Worm (Caenorhabditis elegans) whole organism, late embryonic: ENCODE measurements around the gene F19F10.11.
A peak's percentile ranks its signal among the peaks of the same experiment; 100 is the strongest.

Experiments used
- F13H6.1 ChIP-seq: sonication (generic microtip); optimal IDR thresholded peaks from 2 replicates; lab custom pipeline; 2016; ENCODE audit warnings: missing genetic modification characterization, missing compliant biosample characterization
- K02D7.2 ChIP-seq: sonication (generic microtip); optimal IDR thresholded peaks from 2 replicates; lab custom pipeline; 2017; ENCODE audit warnings: mild to moderate bottlenecking, missing genetic modification characterization, missing compliant biosample characterization
- K09A11.1 ChIP-seq: sonication (generic microtip); optimal IDR thresholded peaks from 2 replicates; lab custom pipeline; 2017; ENCODE audit warnings: antibody characterized with exemption, mild to moderate bottlenecking, missing genetic modification characterization, missing compliant biosample characterization; ENCODE audit not compliant: insufficient read depth
- ahr-1 ChIP-seq: sonication (generic microtip); optimal IDR thresholded peaks from 2 replicates; lab custom pipeline; 2016; ENCODE audit warnings: missing genetic modification characterization, missing compliant biosample characterization
- ceh-14 ChIP-seq: sonication (generic microtip); optimal IDR thresholded peaks from 2 replicates; lab custom pipeline; 2016; ENCODE audit warnings: missing genotype, missing genetic modification characterization, missing compliant biosample characterization
- ceh-24 ChIP-seq: sonication (generic microtip); optimal IDR thresholded peaks from 2 replicates; lab custom pipeline; 2016; ENCODE audit warnings: mild to moderate bottlenecking, missing genetic modification characterization, missing compliant biosample characterization
- ceh-30 ChIP-seq: fragments of 150-350 bp; optimal IDR thresholded peaks from 2 replicates; lab custom pipeline; 2014; ENCODE audit warnings: missing biosample characterization, missing genetic modification characterization
- ceh-45 ChIP-seq: fragments of 200-800 bp; sonication (Bioruptor generic); IDR thresholded peaks from 2 replicates; pipeline ENCODE4 v1.3.6; 2022; ENCODE audit warnings: missing genetic modification reagents, missing genetic modification characterization, missing compliant biosample characterization
- ceh-48 ChIP-seq: sonication (generic microtip); optimal IDR thresholded peaks from 2 replicates; lab custom pipeline; 2016; ENCODE audit warnings: missing genetic modification characterization, inconsistent platforms, missing compliant biosample characterization
- ceh-6 ChIP-seq: fragments of 200-800 bp; sonication (Bioruptor generic); optimal IDR thresholded peaks from 2 replicates; lab custom pipeline; 2018; ENCODE audit warnings: mild to moderate bottlenecking, missing genetic modification characterization, missing compliant biosample characterization
- ceh-9 ChIP-seq: sonication (generic microtip); optimal IDR thresholded peaks from 2 replicates; lab custom pipeline; 2016; ENCODE audit warnings: mild to moderate bottlenecking, missing genetic modification characterization, inconsistent platforms, missing compliant biosample characterization
- che-1 ChIP-seq: sonication (generic microtip); optimal IDR thresholded peaks from 2 replicates; lab custom pipeline; 2016; ENCODE audit warnings: mild to moderate bottlenecking, missing genetic modification characterization, missing compliant biosample characterization
- dve-1 ChIP-seq: sonication (generic microtip); optimal IDR thresholded peaks from 2 replicates; lab custom pipeline; 2017; ENCODE audit warnings: antibody characterized with exemption, mild to moderate bottlenecking, missing genetic modification characterization, missing compliant biosample characterization
- elt-2 ChIP-seq: sonication (generic microtip); optimal IDR thresholded peaks from 2 replicates; lab custom pipeline; 2016; ENCODE audit warnings: missing genetic modification reagents, missing genetic modification characterization, missing compliant biosample characterization
- eyg-1 ChIP-seq: sonication (generic microtip); optimal IDR thresholded peaks from 2 replicates; lab custom pipeline; 2016; ENCODE audit warnings: missing genotype, missing genetic modification characterization, missing compliant biosample characterization
- fkh-10 ChIP-seq: fragments of 150-350 bp; optimal IDR thresholded peaks from 2 replicates; lab custom pipeline; 2014; ENCODE audit warnings: missing biosample characterization, missing genetic modification reagents, missing genetic modification characterization
- hlh-30 ChIP-seq: sonication (generic microtip); optimal IDR thresholded peaks from 2 replicates; lab custom pipeline; 2017; ENCODE audit warnings: antibody characterized with exemption, missing genetic modification characterization, missing compliant biosample characterization; ENCODE audit not compliant: insufficient read depth
- hlh-6 ChIP-seq: sonication (generic microtip); optimal IDR thresholded peaks from 2 replicates; lab custom pipeline; 2016; ENCODE audit warnings: missing genotype, missing genetic modification characterization, missing compliant biosample characterization
- hlh-8 ChIP-seq: sonication (generic microtip); optimal IDR thresholded peaks from 2 replicates; lab custom pipeline; 2016; ENCODE audit warnings: missing genotype, missing genetic modification characterization, missing compliant biosample characterization
- lim-6 ChIP-seq: sonication (generic microtip); optimal IDR thresholded peaks from 2 replicates; lab custom pipeline; 2016; ENCODE audit warnings: missing genetic modification characterization, missing compliant biosample characterization
- madf-2 ChIP-seq: sonication (generic microtip); optimal IDR thresholded peaks from 2 replicates; lab custom pipeline; 2017; ENCODE audit warnings: missing genetic modification characterization, missing compliant biosample characterization
- nfya-1 ChIP-seq: sonication (generic microtip); optimal IDR thresholded peaks from 2 replicates; lab custom pipeline; 2017; ENCODE audit warnings: missing genetic modification characterization, mild to moderate bottlenecking, missing compliant biosample characterization, antibody characterized with exemption, moderate library complexity
- nhr-232 ChIP-seq: sonication (generic microtip); optimal IDR thresholded peaks from 2 replicates; lab custom pipeline; 2016; ENCODE audit warnings: missing genetic modification characterization, missing compliant biosample characterization
- odd-2 ChIP-seq: sonication (generic microtip); optimal IDR thresholded peaks from 2 replicates; lab custom pipeline; 2017; ENCODE audit warnings: antibody characterized with exemption, mild to moderate bottlenecking, missing genetic modification characterization, missing compliant biosample characterization
- pat-9 ChIP-seq: fragments of 200-800 bp; sonication (Bioruptor generic); optimal IDR thresholded peaks from 2 replicates; lab custom pipeline; 2018; ENCODE audit warnings: mild to moderate bottlenecking, missing genetic modification characterization, moderate library complexity, missing compliant biosample characterization
- pax-1 ChIP-seq: fragments of 150-350 bp; optimal IDR thresholded peaks from 2 replicates; lab custom pipeline; 2014; ENCODE audit warnings: missing biosample characterization, missing genetic modification characterization
- pha-4 ChIP-seq: fragments of 150-350 bp; optimal IDR thresholded peaks from 2 replicates; lab custom pipeline; 2018; ENCODE audit warnings: missing biosample characterization, missing genetic modification reagents, missing genetic modification characterization
- rnt-1 ChIP-seq: sonication (generic microtip); optimal IDR thresholded peaks from 2 replicates; lab custom pipeline; 2016; ENCODE audit warnings: missing genetic modification characterization, missing compliant biosample characterization
- sox-2 ChIP-seq: fragments of 200-800 bp; sonication (Bioruptor generic); IDR thresholded peaks from 2 replicates; pipeline ENCODE4 v1.3.6; 2022; ENCODE audit warnings: missing genetic modification reagents, missing genetic modification characterization, missing compliant biosample characterization
- sox-4 ChIP-seq: sonication (generic microtip); optimal IDR thresholded peaks from 2 replicates; lab custom pipeline; 2017; ENCODE audit warnings: mild to moderate bottlenecking, missing genetic modification characterization, inconsistent platforms, missing compliant biosample characterization
- ttx-3 ChIP-seq: sonication (generic microtip); optimal IDR thresholded peaks from 2 replicates; lab custom pipeline; 2016; ENCODE audit warnings: missing genetic modification reagents, missing genetic modification characterization, missing compliant biosample characterization
- unc-3 ChIP-seq, 2 experiments: fragments of 200-800 bp in 1 of 2; sonication (Bioruptor generic) in 1 of 2; sonication (generic microtip) in 1 of 2; conservative IDR thresholded peaks in 1 of 2; optimal IDR thresholded peaks in 1 of 2; 2 replicates each; pipeline versions ENCODE4 v1.3.6 to Lab custom; 2016 to 2022; ENCODE audit warnings: missing compliant biosample characterization in 2 of 2, missing genetic modification characterization in 2 of 2, missing genetic modification reagents in 1 of 2
- ztf-16 ChIP-seq: sonication (generic microtip); optimal IDR thresholded peaks from 2 replicates; lab custom pipeline; 2017; ENCODE audit warnings: missing genetic modification characterization, missing compliant biosample characterization

Gene F19F10.11

DNA sequence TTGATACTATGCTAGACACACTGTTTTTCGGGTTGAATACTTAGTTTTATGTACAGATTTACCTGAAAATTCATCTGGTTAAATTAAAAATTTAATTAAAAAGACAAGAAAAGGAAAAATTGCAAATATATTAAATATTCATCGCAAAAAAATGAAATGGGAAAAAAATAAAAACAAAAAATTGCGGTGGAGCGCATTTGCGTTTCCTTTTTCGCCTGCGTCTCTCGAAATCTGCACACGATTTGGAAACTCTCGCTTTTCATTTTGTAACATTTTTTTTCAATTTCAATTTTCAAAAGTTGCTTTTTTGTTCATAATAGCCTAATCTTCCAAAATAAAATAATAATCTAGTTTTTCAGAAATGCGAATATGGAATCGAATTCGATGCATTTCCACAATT is at the start of gene F19F10.11, which contains the start of gene C50E3.5:
TSS of gene F19F10.11 (minus strand) at position 68 of the 400 bp plus-strand sequence.
TSS of gene C50E3.5 (plus strand) at position 360 of the 400 bp plus-strand sequence.
- TF ChIP-seq ceh-14 (tag; lab: Kevin White, UChicago) (peak; percentile 6), ceh-48 (tag; lab: Kevin White, UChicago) (no peak)
- TF ChIP-seq, all 69 proteins: peak for 1

DNA sequence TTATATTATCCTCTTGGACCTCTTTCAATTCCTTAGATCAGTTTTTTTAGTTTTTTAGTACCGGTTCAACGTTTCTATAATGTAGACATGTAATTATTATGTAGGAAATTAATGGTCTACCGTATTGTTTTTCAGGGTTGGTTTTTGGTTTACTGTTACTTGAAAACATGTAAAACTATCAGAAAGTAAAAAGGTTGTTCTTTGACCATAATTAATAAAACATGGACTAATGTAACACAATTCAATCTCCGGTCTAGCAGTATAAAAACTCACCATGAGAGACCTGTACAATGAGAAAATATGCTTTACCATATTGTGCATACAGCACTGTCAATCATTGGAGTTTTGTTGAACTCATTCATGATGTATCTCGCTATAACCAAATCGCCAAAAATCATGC is 48.0 kb upstream of the F19F10.11 start, which contains the start of gene srd-29:
TSS of gene srd-29 (plus strand) at position 301 of the 400 bp plus-strand sequence.
- no peak for TF ChIP-seq sox-2 (GFP tag; lab: Robert Waterston, UW)
- no peak for TF ChIP-seq F13H6.1 (tag; lab: Kevin White, UChicago)
- TF ChIP-seq sox-4 (tag; lab: Kevin White, UChicago) = no peak
- no peak for TF ChIP-seq pat-9 (tag; lab: Kevin White, UChicago)
- no peak for TF ChIP-seq ceh-6 (GFP tag; lab: Kevin White, UChicago)
- TF ChIP-seq pax-1 (tag; lab: Kevin White, UChicago) = no peak
- no peak for TF ChIP-seq ceh-9 (tag; lab: Kevin White, UChicago)
- TF ChIP-seq K09A11.1 (tag; lab: Kevin White, UChicago) = no peak
- TF ChIP-seq odd-2 (tag; lab: Kevin White, UChicago) = no peak
- TF ChIP-seq hlh-6 (tag; lab: Kevin White, UChicago) = no peak
- no peak for TF ChIP-seq hlh-30 (tag; lab: Kevin White, UChicago)
- TF ChIP-seq lim-6 (tag; lab: Kevin White, UChicago) = no peak
- no peak for TF ChIP-seq elt-2 (tag; lab: Kevin White, UChicago)
- no peak for TF ChIP-seq madf-2 (tag; lab: Kevin White, UChicago)
- TF ChIP-seq nhr-232 = no peak
- no peak for TF ChIP-seq K02D7.2 (tag; lab: Kevin White, UChicago)
- TF ChIP-seq ceh-48 (tag; lab: Kevin White, UChicago) = no peak
- TF ChIP-seq unc-3 (GFP tag; conservative IDR thresholded peaks at IDR 0.05; lab: Robert Waterston, UW) = no peak
- no peak for TF ChIP-seq unc-3 (tag; optimal IDR thresholded peaks at IDR 0.05; lab: Kevin White, UChicago)
- no peak for TF ChIP-seq ceh-24
- TF ChIP-seq fkh-10 (GFP tag; lab: Kevin White, UChicago) = no peak

DNA sequence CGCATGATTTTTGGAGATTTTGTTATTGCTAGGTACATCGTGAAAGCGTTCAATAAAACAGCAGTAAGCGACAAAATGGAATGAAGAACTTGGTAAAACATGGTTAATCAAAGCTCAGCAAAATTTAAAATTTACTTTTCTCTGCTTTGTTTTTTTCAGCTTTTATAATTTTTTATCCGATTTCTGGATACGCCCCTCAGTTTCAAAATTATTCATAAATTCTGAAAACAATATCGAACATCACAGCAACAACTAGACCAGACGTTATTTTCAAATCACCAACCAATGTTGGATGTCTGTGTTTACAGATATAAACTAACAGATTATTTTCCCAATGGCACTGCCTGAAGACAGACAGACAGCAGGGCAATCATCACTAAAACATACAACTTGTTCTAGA is 47.2 kb upstream of the F19F10.11 start, which contains the start of gene srd-31:
TSS of gene srd-31 (minus strand) at position 101 of the 400 bp plus-strand sequence.
- TF ChIP-seq dve-1 (tag; lab: Kevin White, UChicago) = no peak
- no peak for TF ChIP-seq pat-9 (tag; lab: Kevin White, UChicago)
- TF ChIP-seq eyg-1 (tag; lab: Kevin White, UChicago) = no peak
- TF ChIP-seq ahr-1 (tag; lab: Kevin White, UChicago) = no peak
- TF ChIP-seq hlh-6 (tag; lab: Kevin White, UChicago) = no peak
- TF ChIP-seq ceh-24 = no peak
- no peak for TF ChIP-seq rnt-1 (tag; lab: Kevin White, UChicago)
- no peak for TF ChIP-seq ceh-45 (GFP tag; lab: Robert Waterston, UW)
- TF ChIP-seq ztf-16 = no peak
- TF ChIP-seq ceh-30 (tag; lab: Kevin White, UChicago) = no peak
- TF ChIP-seq pha-4 = no peak
- TF ChIP-seq hlh-8 (tag; lab: Kevin White, UChicago) = no peak
- no peak for TF ChIP-seq madf-2 (tag; lab: Kevin White, UChicago)
- TF ChIP-seq ttx-3 = no peak

DNA sequence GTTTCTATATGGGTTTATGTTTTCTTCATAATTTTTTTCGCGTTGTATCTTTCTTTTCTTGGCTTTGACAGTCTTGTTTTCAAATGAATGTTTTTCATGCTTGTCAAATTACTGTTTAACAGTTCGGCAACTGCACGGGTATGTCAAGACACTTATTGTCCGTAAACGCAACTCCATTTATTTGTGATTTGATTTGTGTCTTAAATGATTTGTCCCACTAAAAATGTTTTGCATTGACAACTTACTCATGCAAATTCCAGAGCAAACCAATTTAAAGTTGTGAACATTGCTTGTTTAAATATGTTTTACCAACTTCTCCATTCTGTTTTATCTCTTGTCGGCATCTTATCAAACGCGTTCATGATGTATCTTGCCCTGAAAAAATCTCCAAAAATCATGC is 44.2 kb upstream of the F19F10.11 start, which contains the start of gene srd-25:
TSS of gene srd-25 (plus strand) at position 301 of the 400 bp plus-strand sequence.
- TF ChIP-seq che-1 (tag; lab: Kevin White, UChicago) (no peak), sox-4 (tag; lab: Kevin White, UChicago) (no peak), pha-4 (no peak), lim-6 (tag; lab: Kevin White, UChicago) (no peak), nfya-1 (tag; lab: Kevin White, UChicago) (no peak)
